Fruit fly (Drosophila melanogaster): ENCODE results near the gene mtSSB.

The mtSSB gene

dm6 chr3R:16242461-16242934 is 37.4 kb upstream of the mtSSB start (continued):
- no peak for TF ChIP-seq CG34422 (GFP tag; IDR thresholded peaks at IDR 0.05)
- no peak for TF ChIP-seq eyg (GFP tag; optimal IDR thresholded peaks at IDR 0.05)
- no peak for TF ChIP-seq CG2889 (GFP tag; IDR thresholded peaks at IDR 0.05)
- TF ChIP-seq mirr (GFP tag; optimal IDR thresholded peaks at IDR 0.05), result peak; percentile 91
- TF ChIP-seq CG17361 (GFP tag; IDR thresholded peaks at IDR 0.05), result no peak
- no peak for TF ChIP-seq gfzf (GFP tag; optimal IDR thresholded peaks at IDR 0.05)
- TF ChIP-seq Sry-β (GFP tag; optimal IDR thresholded peaks at IDR 0.05), result no peak
- TF ChIP-seq CG1529 (GFP tag; optimal IDR thresholded peaks at IDR 0.05), result no peak
- TF ChIP-seq Hr3 (GFP tag; optimal IDR thresholded peaks at IDR 0.05), result no peak
- no peak for TF ChIP-seq B-H1 (GFP tag; IDR thresholded peaks at IDR 0.05)
- peak; percentile 27 for TF ChIP-seq Sry-δ (GFP tag; optimal IDR thresholded peaks at IDR 0.05)
- no peak for TF ChIP-seq CG14965 (GFP tag; optimal IDR thresholded peaks at IDR 0.05; ENCODE audit: borderline replicate concordance)
- no peak for TF ChIP-seq pita (GFP tag; optimal IDR thresholded peaks at IDR 0.05)
- no peak for TF ChIP-seq CG4424 (GFP tag; optimal IDR thresholded peaks at IDR 0.05)
- no peak for TF ChIP-seq CG32772 (GFP tag; IDR thresholded peaks at IDR 0.05)
- TF ChIP-seq CG15269 (tag; optimal IDR thresholded peaks at IDR 0.05), result peak; percentile 22
- TF ChIP-seq CTCF (GFP tag; optimal IDR thresholded peaks at IDR 0.05), result peak; percentile 50
- no peak for TF ChIP-seq slbo (GFP tag; IDR thresholded peaks at IDR 0.05)
- TF ChIP-seq nerfin-2 (GFP tag; IDR thresholded peaks at IDR 0.05; ENCODE audit: partially characterized antibody), result no peak
- no peak for TF ChIP-seq CG10366 (GFP tag; IDR thresholded peaks at IDR 0.05)
- TF ChIP-seq Camta (GFP tag; optimal IDR thresholded peaks at IDR 0.05), result peak; percentile 23
- no peak for TF ChIP-seq ap (GFP tag; IDR thresholded peaks at IDR 0.05)
- TF ChIP-seq her (GFP tag; optimal IDR thresholded peaks at IDR 0.05), result peak; percentile 67
- peak; percentile 20 for TF ChIP-seq CG6813 (GFP tag; optimal IDR thresholded peaks at IDR 0.05)
- peak; percentile 17 for TF ChIP-seq D19B (GFP tag; optimal IDR thresholded peaks at IDR 0.05)
- no peak for TF ChIP-seq luna (GFP tag; optimal IDR thresholded peaks at IDR 0.05)
- no peak for TF ChIP-seq hth (optimal IDR thresholded peaks at IDR 0.05)

dm6 chr3R:16241822-16242221 is 36.8 kb upstream of the mtSSB start:
- TF ChIP-seq Ets65A (GFP tag), result no peak
- TF ChIP-seq Drgx (GFP tag; IDR thresholded peaks at IDR 0.05), result no peak
- peak; percentile 53 for TF ChIP-seq CG4424 (GFP tag; optimal IDR thresholded peaks at IDR 0.05)
- peak; percentile 41 for TF ChIP-seq CG13775 (GFP tag; optimal IDR thresholded peaks at IDR 0.05)
- TF ChIP-seq CG13424 (tag; optimal IDR thresholded peaks at IDR 0.05), result peak; percentile 13
- no peak for TF ChIP-seq CG7786 (GFP tag; optimal IDR thresholded peaks at IDR 0.05)
- TF ChIP-seq sisA (GFP tag; IDR thresholded peaks at IDR 0.05), result no peak
- no peak for TF ChIP-seq nau (GFP tag; optimal IDR thresholded peaks at IDR 0.05)
- no peak for TF ChIP-seq Myb (GFP tag; optimal IDR thresholded peaks at IDR 0.05)
- peak; percentile 69 for TF ChIP-seq Sox100B (GFP tag; optimal IDR thresholded peaks at IDR 0.05)
- no peak for TF ChIP-seq p53 (GFP tag; optimal IDR thresholded peaks at IDR 0.05)
- peak; percentile 41 for TF ChIP-seq CG11504 (tag; optimal IDR thresholded peaks at IDR 0.05)
- TF ChIP-seq crol (GFP tag; IDR thresholded peaks at IDR 0.05), result no peak
- TF ChIP-seq Mad (GFP tag; optimal IDR thresholded peaks at IDR 0.05), result no peak
- no peak for TF ChIP-seq Hey (tag; optimal IDR thresholded peaks at IDR 0.05)
- TF ChIP-seq CoRest (tag; optimal IDR thresholded peaks at IDR 0.05), result peak; percentile 60
- TF ChIP-seq CG11723 (GFP tag; optimal IDR thresholded peaks at IDR 0.05), result peak; percentile 21
- TF ChIP-seq Hr51 (GFP tag; optimal IDR thresholded peaks at IDR 0.05), result peak in 1 of 2 experiments; percentile 24
- TF ChIP-seq HLH54F (GFP tag; optimal IDR thresholded peaks at IDR 0.05), result no peak
- no peak for TF ChIP-seq H2.0 (GFP tag; IDR thresholded peaks at IDR 0.05)
- peak; percentile 16 for TF ChIP-seq slou (GFP tag; optimal IDR thresholded peaks at IDR 0.05)
- peak; percentile 56 for TF ChIP-seq CG2678 (tag; optimal IDR thresholded peaks at IDR 0.05)
- TF ChIP-seq CG7556 (GFP tag; optimal IDR thresholded peaks at IDR 0.05), result peak; percentile 71
- no peak for TF ChIP-seq CG32767 (GFP tag; IDR thresholded peaks at IDR 0.05)
- TF ChIP-seq sc (optimal IDR thresholded peaks at IDR 0.05), result no peak
- TF ChIP-seq sc (GFP tag; optimal IDR thresholded peaks at IDR 0.05), result no peak
- TF ChIP-seq Lhr (GFP tag; optimal IDR thresholded peaks at IDR 0.05), result peak; percentile 12
- no peak for TF ChIP-seq jumu (GFP tag; optimal IDR thresholded peaks at IDR 0.05)

Measured in whole organism, embryonic.